Fruit fly (Drosophila melanogaster): ENCODE measurements around the gene CG46468.

CG46468 gene

DNA sequence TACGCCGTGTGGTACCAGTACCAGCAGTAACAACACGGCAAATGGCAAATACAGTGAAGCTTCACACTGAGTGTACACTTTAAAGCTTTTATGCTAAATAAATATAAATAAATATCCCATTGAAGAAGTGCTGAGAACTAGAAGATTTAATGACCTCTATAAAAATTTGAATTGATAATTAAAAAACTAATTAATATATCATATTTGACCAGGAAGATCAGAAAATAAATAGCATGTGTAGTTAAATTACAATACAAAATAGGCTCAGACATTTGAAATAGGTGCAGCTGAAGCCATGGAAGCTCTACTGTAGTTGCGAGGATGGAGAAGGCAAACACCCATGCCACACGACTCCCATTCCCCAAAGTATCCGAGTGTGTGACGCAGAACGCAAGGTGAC, 711 bp downstream of the CG46468 start (continued):
- no peak for TF ChIP-seq pros (GFP tag; optimal IDR thresholded peaks at IDR 0.05)
- TF ChIP-seq cad (GFP tag; optimal IDR thresholded peaks at IDR 0.05): no peak
- no peak for TF ChIP-seq zfh2 (GFP tag; optimal IDR thresholded peaks at IDR 0.05)
- TF ChIP-seq Rx (GFP tag; IDR thresholded peaks at IDR 0.05): no peak
- no peak for TF ChIP-seq Doc2 (GFP tag; IDR thresholded peaks at IDR 0.05)
- TF ChIP-seq Lpt (GFP tag; optimal IDR thresholded peaks at IDR 0.05): no peak
- no peak for TF ChIP-seq Scr (GFP tag; IDR thresholded peaks at IDR 0.05; ENCODE audit: partially characterized antibody)
- no peak for TF ChIP-seq chn (GFP tag; optimal IDR thresholded peaks at IDR 0.05)
- no peak for TF ChIP-seq pan (optimal IDR thresholded peaks at IDR 0.05)
- peak in 1 of 2 experiments; percentile 63 for TF ChIP-seq pan (GFP tag; optimal IDR thresholded peaks at IDR 0.05 in 1 of 2, IDR thresholded peaks at IDR 0.05 in 1 of 2)
- no peak for TF ChIP-seq CG17568 (GFP tag; optimal IDR thresholded peaks at IDR 0.05)
- no peak for TF ChIP-seq CG17186 (GFP tag; optimal IDR thresholded peaks at IDR 0.05)
- TF ChIP-seq en (GFP tag; optimal IDR thresholded peaks at IDR 0.05): no peak
- no peak for TF ChIP-seq disco-r (GFP tag; optimal IDR thresholded peaks at IDR 0.05)
- TF ChIP-seq wek (GFP tag; optimal IDR thresholded peaks at IDR 0.05): no peak
- no peak for TF ChIP-seq Myb (GFP tag; optimal IDR thresholded peaks at IDR 0.05)
- peak; percentile 37 for TF ChIP-seq Sox100B (GFP tag; optimal IDR thresholded peaks at IDR 0.05)
- TF ChIP-seq CG15514 (GFP tag; optimal IDR thresholded peaks at IDR 0.05): peak; percentile 16
- TF ChIP-seq ap (GFP tag; IDR thresholded peaks at IDR 0.05): no peak
- TF ChIP-seq tll (GFP tag; optimal IDR thresholded peaks at IDR 0.05): no peak
- TF ChIP-seq CG14667 (GFP tag; IDR thresholded peaks at IDR 0.05): no peak
- TF ChIP-seq CG5180 (GFP tag; optimal IDR thresholded peaks at IDR 0.05): peak; percentile 2
- peak; percentile 36 for TF ChIP-seq CG8388 (GFP tag; optimal IDR thresholded peaks at IDR 0.05)
- no peak for TF ChIP-seq bbx (GFP tag; IDR thresholded peaks at IDR 0.05; ENCODE audit: partially characterized antibody)
- TF ChIP-seq Optix (GFP tag; IDR thresholded peaks at IDR 0.05): no peak
- no peak for TF ChIP-seq CG15011 (GFP tag; optimal IDR thresholded peaks at IDR 0.05)
- TF ChIP-seq CG31441 (GFP tag; IDR thresholded peaks at IDR 0.05): peak; percentile 60
- no peak for TF ChIP-seq h (optimal IDR thresholded peaks at IDR 0.05)
- no peak for TF ChIP-seq z (GFP tag; IDR thresholded peaks at IDR 0.05)
- no peak for TF ChIP-seq CG6254 (GFP tag; optimal IDR thresholded peaks at IDR 0.05)
- no peak for TF ChIP-seq CG4854 (GFP tag; optimal IDR thresholded peaks at IDR 0.05)
- peak; percentile 56 for TF ChIP-seq gcm (GFP tag; optimal IDR thresholded peaks at IDR 0.05)
- no peak for TF ChIP-seq MBD-R2 (GFP tag; IDR thresholded peaks at IDR 0.05)
- TF ChIP-seq CG34224 (GFP tag; IDR thresholded peaks at IDR 0.05; ENCODE audit: partially characterized antibody): no peak
- TF ChIP-seq fu2 (GFP tag; optimal IDR thresholded peaks at IDR 0.05): no peak
- no peak for TF ChIP-seq NC2α (GFP tag; optimal IDR thresholded peaks at IDR 0.05)
- TF ChIP-seq CG14441 (GFP tag; IDR thresholded peaks at IDR 0.05): peak; percentile 51
- TF ChIP-seq CG11456 (GFP tag; IDR thresholded peaks at IDR 0.05): no peak
- no peak for TF ChIP-seq CG7745 (tag; optimal IDR thresholded peaks at IDR 0.05)
- TF ChIP-seq HLH54F (GFP tag; optimal IDR thresholded peaks at IDR 0.05): no peak
- no peak for TF ChIP-seq crp (GFP tag; optimal IDR thresholded peaks at IDR 0.05)
- TF ChIP-seq knrl (GFP tag; IDR thresholded peaks at IDR 0.05; ENCODE audit: partially characterized antibody): no peak
- no peak for TF ChIP-seq CG14014 (GFP tag; IDR thresholded peaks at IDR 0.05)
- TF ChIP-seq Hr39 (optimal IDR thresholded peaks at IDR 0.05): no peak
- no peak for TF ChIP-seq sens-2 (GFP tag; IDR thresholded peaks at IDR 0.05)
- no peak for TF ChIP-seq TFAM (GFP tag; optimal IDR thresholded peaks at IDR 0.05)
- TF ChIP-seq kah (GFP tag; optimal IDR thresholded peaks at IDR 0.05): no peak
- TF ChIP-seq gce (GFP tag; IDR thresholded peaks at IDR 0.05): no peak
- no peak for TF ChIP-seq slou (GFP tag; optimal IDR thresholded peaks at IDR 0.05)
- TF ChIP-seq corto (GFP tag; optimal IDR thresholded peaks at IDR 0.05): no peak
- TF ChIP-seq nmo (GFP tag; optimal IDR thresholded peaks at IDR 0.05): peak; percentile 54
- no peak for TF ChIP-seq shn (GFP tag; optimal IDR thresholded peaks at IDR 0.05)
- no peak for TF ChIP-seq CG3838 (GFP tag; optimal IDR thresholded peaks at IDR 0.05)
